Fruit fly (Drosophila melanogaster): ENCODE results near the gene CG31957.

DNA sequence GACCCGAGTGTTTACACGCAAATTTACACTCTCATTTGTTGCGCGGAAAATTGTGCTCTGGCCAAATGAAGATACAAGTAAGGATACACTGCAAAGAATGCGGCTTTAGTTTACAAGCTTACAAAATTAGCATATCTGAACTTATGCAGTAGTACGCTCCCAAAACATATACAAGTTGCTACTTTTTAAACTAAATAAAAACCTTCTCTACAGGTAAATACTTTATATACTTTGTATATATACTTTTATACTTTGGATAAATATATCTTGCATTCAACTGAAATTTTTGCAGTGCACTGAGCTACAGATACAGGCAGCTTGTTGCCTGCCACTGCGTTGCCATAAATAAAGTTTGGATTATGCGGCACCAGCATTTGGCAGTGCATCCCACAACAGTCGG, 24.4 kb downstream of the CG31957 start:
- no peak for TF ChIP-seq gl (tag; optimal IDR thresholded peaks at IDR 0.05)
- no peak for TF ChIP-seq Pif1B (GFP tag; optimal IDR thresholded peaks at IDR 0.05)
- TF ChIP-seq CG10348 (GFP tag; IDR thresholded peaks at IDR 0.05): no peak
- TF ChIP-seq EcR (GFP tag; optimal IDR thresholded peaks at IDR 0.05): no peak
- no peak for TF ChIP-seq rn (GFP tag; IDR thresholded peaks at IDR 0.05)
- TF ChIP-seq CG13204 (GFP tag; optimal IDR thresholded peaks at IDR 0.05): no peak

All from whole organism, pupa.